Fruit fly (Drosophila melanogaster): Measurements from ENCODE around the gene pie.
A peak's percentile ranks its signal among the peaks of the same experiment; 100 is the strongest.

pie gene

DNA sequence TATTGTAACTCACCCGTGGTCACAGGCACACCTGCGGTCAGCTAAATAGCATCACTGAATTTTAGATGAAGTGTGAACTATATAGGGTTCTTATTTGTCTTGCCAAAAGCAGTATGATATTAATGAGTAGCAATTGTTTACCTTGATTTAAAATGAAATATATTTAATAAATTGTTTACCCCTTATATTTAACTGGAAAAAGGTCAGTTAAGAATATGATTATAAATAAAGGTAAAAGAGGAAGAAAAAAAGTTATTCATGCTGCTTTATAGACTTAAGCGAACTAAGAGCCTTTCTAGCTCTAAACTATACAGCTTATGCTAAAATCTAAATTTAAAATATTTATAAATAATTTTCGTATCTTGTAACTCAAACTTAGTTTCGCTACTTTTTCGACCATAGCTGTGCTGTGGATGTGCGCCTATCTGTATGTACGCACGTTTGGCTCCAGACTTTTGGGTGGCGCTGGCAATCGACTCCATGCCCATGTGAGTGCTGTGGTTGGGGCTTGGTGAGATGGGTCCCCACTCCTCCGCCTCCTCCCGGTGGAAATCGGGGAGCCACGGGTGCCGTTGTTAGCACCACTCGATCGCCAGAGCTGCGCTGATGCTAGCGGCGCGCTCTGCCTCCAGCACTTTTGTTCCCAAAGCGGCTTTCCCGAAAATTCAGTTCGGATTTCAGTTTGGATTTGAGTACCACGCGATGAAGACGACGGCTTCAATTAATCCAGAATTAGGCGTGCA is 19.6 kb upstream of the pie start, which contains the start of gene loh (continued):
- TF ChIP-seq gcm (GFP tag; optimal IDR thresholded peaks at IDR 0.05) (no peak), CG6813 (GFP tag; optimal IDR thresholded peaks at IDR 0.05) (no peak), chif (GFP tag; optimal IDR thresholded peaks at IDR 0.05) (no peak), Bgb (GFP tag; IDR thresholded peaks at IDR 0.05; ENCODE audit: partially characterized antibody) (no peak), CG12744 (GFP tag; optimal IDR thresholded peaks at IDR 0.05) (no peak), Fer3 (tag; optimal IDR thresholded peaks at IDR 0.05) (no peak), stc (GFP tag; IDR thresholded peaks at IDR 0.05) (0 out of 2 replicates have a peak, but pooled peaks have one; percentile 39), MESR4 (GFP tag; optimal IDR thresholded peaks at IDR 0.05) (no peak), nerfin-1 (tag; optimal IDR thresholded peaks at IDR 0.05) (no peak), en (GFP tag; optimal IDR thresholded peaks at IDR 0.05) (no peak), cad (GFP tag; optimal IDR thresholded peaks at IDR 0.05) (no peak), CG9609 (GFP tag; optimal IDR thresholded peaks at IDR 0.05) (no peak), esg (GFP tag; conservative IDR thresholded peaks at IDR 0.05) (peak; percentile 25; the same call in 1 of the 2 replicates), Spps (tag; optimal IDR thresholded peaks at IDR 0.05) (peak; percentile 38), CG17186 (GFP tag; optimal IDR thresholded peaks at IDR 0.05) (no peak), CG18011 (GFP tag; optimal IDR thresholded peaks at IDR 0.05) (no peak), ci (GFP tag; IDR thresholded peaks at IDR 0.05) (peak; percentile 65; the same call in 2 of the 3 replicates), CG32767 (GFP tag; IDR thresholded peaks at IDR 0.05) (no peak), ttk (GFP tag; IDR thresholded peaks at IDR 0.05) (0 out of 2 replicates have a peak, but pooled peaks have one; percentile 38), CG2875 (GFP tag; optimal IDR thresholded peaks at IDR 0.05) (no peak), CG14050 (GFP tag; IDR thresholded peaks at IDR 0.05) (no peak), vfl (GFP tag; optimal IDR thresholded peaks at IDR 0.05) (no peak), CG1647 (GFP tag; optimal IDR thresholded peaks at IDR 0.05) (no peak), jigr1 (GFP tag; IDR thresholded peaks at IDR 0.05) (no peak), aop (GFP tag; IDR thresholded peaks at IDR 0.05) (no peak), BEAF-32 (GFP tag; optimal IDR thresholded peaks at IDR 0.05) (no peak), slp2 (GFP tag; optimal IDR thresholded peaks at IDR 0.05) (no peak), CG6854 (GFP tag; optimal IDR thresholded peaks at IDR 0.05) (peak; percentile 48), trh (GFP tag; optimal IDR thresholded peaks at IDR 0.05) (peak; percentile 7), so (GFP tag; IDR thresholded peaks at IDR 0.05) (no peak; the same call in 2 of the 3 replicates), CG8944 (GFP tag; optimal IDR thresholded peaks at IDR 0.05) (no peak), ems (GFP tag; optimal IDR thresholded peaks at IDR 0.05) (no peak), Gug (GFP tag; IDR thresholded peaks at IDR 0.05) (no peak), lab (GFP tag; optimal IDR thresholded peaks at IDR 0.05) (no peak), stwl (tag; optimal IDR thresholded peaks at IDR 0.05) (no peak), HmgD (GFP tag; optimal IDR thresholded peaks at IDR 0.05) (no peak), HLHmδ (GFP tag; optimal IDR thresholded peaks at IDR 0.05) (no peak), insv (GFP tag; optimal IDR thresholded peaks at IDR 0.05) (no peak), CG1024 (GFP tag; IDR thresholded peaks at IDR 0.05) (0 out of 2 replicates have a peak, but pooled peaks have one; percentile 24), dmrt99B (tag; optimal IDR thresholded peaks at IDR 0.05) (peak; percentile 64), unc-4 (GFP tag; IDR thresholded peaks at IDR 0.05; ENCODE audit: partially characterized antibody) (no peak), fd64A (GFP tag; optimal IDR thresholded peaks at IDR 0.05) (no peak), CG13424 (tag; optimal IDR thresholded peaks at IDR 0.05) (peak; percentile 73), CG4730 (GFP tag; IDR thresholded peaks at IDR 0.05) (no peak), pho (GFP tag; optimal IDR thresholded peaks at IDR 0.05) (no peak), CG10274 (GFP tag; optimal IDR thresholded peaks at IDR 0.05) (no peak), CG3838 (GFP tag; optimal IDR thresholded peaks at IDR 0.05) (no peak), CG17912 (GFP tag; optimal IDR thresholded peaks at IDR 0.05) (no peak), CG1602 (GFP tag; optimal IDR thresholded peaks at IDR 0.05) (peak; percentile 61), CG12104 (GFP tag; optimal IDR thresholded peaks at IDR 0.05) (peak; percentile 49)
